Worm (Caenorhabditis elegans) whole organism, L4 larva: Measurements from ENCODE around the gene nep-11.

Experiments used
- D1046.2 ChIP-seq: fragments of 200-800 bp; sonication (Bioruptor generic); IDR thresholded peaks from 2 replicates; pipeline ENCODE4 v1.3.6; 2022; ENCODE audit warnings: missing genetic modification characterization, missing compliant biosample characterization
- F10B5.3 ChIP-seq: sonication (generic microtip); optimal IDR thresholded peaks from 2 replicates; lab custom pipeline; 2016; ENCODE audit warnings: mild to moderate bottlenecking, missing genetic modification characterization, missing compliant biosample characterization
- F37D6.2 ChIP-seq: sonication (generic microtip); optimal IDR thresholded peaks from 2 replicates; lab custom pipeline; 2016; ENCODE audit warnings: mild to moderate bottlenecking, missing genetic modification characterization, missing compliant biosample characterization
- T20F7.1 ChIP-seq: fragments of 200-800 bp; sonication (Bioruptor generic); optimal IDR thresholded peaks from 2 replicates; lab custom pipeline; 2018; ENCODE audit warnings: mild to moderate bottlenecking, missing genetic modification characterization, missing compliant biosample characterization
- Y48G9A.11 ChIP-seq: fragments of 200-800 bp; sonication (Bioruptor generic); IDR thresholded peaks from 2 replicates; pipeline ENCODE4 v1.3.6; 2022; ENCODE audit warnings: missing genetic modification reagents, missing genetic modification characterization, missing compliant biosample characterization
- ZK337.2 ChIP-seq: fragments of 200-800 bp; sonication (Bioruptor generic); IDR thresholded peaks from 2 replicates; pipeline ENCODE4 v1.3.6; 2022; ENCODE audit warnings: missing genetic modification reagents, missing genetic modification characterization, missing compliant biosample characterization
- ZK546.5 ChIP-seq, 2 experiments: sonication (generic microtip); optimal IDR thresholded peaks; 2 replicates each; lab custom pipeline; 2017; ENCODE audit warnings: missing biosample characterization in 2 of 2, missing genetic modification characterization in 2 of 2
- attf-4 ChIP-seq: sonication (generic microtip); optimal IDR thresholded peaks from 3 replicates; lab custom pipeline; 2017; ENCODE audit warnings: missing biosample characterization, missing genetic modification characterization
- ceh-20 ChIP-seq: fragments of 200-800 bp; sonication (Bioruptor generic); IDR thresholded peaks from 2 replicates; pipeline ENCODE4 v1.3.6; 2022; ENCODE audit warnings: missing genetic modification reagents, missing genetic modification characterization, missing compliant biosample characterization
- ceh-32 ChIP-seq: sonication (generic microtip); optimal IDR thresholded peaks from 2 replicates; lab custom pipeline; 2016; ENCODE audit warnings: mild to moderate bottlenecking, missing genetic modification characterization, missing compliant biosample characterization; ENCODE audit not compliant: poor library complexity
- ces-1 ChIP-seq: fragments of 150-350 bp; sonication (generic microtip); optimal IDR thresholded peaks from 4 replicates; lab custom pipeline; 2014; ENCODE audit warnings: missing biosample characterization, missing genetic modification reagents, missing genetic modification characterization
- dmd-6 ChIP-seq: fragments of 200-800 bp; sonication (Bioruptor generic); IDR thresholded peaks from 2 replicates; pipeline ENCODE4 v1.3.6; 2022; ENCODE audit warnings: missing genetic modification reagents, missing genetic modification characterization, missing compliant biosample characterization
- dmd-8 ChIP-seq: fragments of 200-800 bp; sonication (Bioruptor generic); IDR thresholded peaks from 2 replicates; pipeline ENCODE4 v1.3.6; 2022; ENCODE audit warnings: missing genetic modification characterization, missing compliant biosample characterization
- duxl-1 ChIP-seq: sonication (generic microtip); optimal IDR thresholded peaks from 2 replicates; lab custom pipeline; 2016; ENCODE audit warnings: mild to moderate bottlenecking, missing genetic modification characterization, moderate library complexity, missing compliant biosample characterization; ENCODE audit not compliant: poor library complexity
- fos-1 ChIP-seq: fragments of 150-350 bp; optimal IDR thresholded peaks from 2 replicates; lab custom pipeline; 2014; ENCODE audit warnings: missing biosample characterization, missing genetic modification characterization
- gei-8 ChIP-seq: fragments of 200-800 bp; sonication (Bioruptor generic); optimal IDR thresholded peaks from 2 replicates; lab custom pipeline; 2018; ENCODE audit warnings: mild to moderate bottlenecking, missing genetic modification characterization, missing compliant biosample characterization
- hlh-30 ChIP-seq: sonication (generic microtip); optimal IDR thresholded peaks from 2 replicates; lab custom pipeline; 2017; ENCODE audit warnings: antibody characterized with exemption, mild to moderate bottlenecking, missing genetic modification characterization, missing compliant biosample characterization; ENCODE audit not compliant: insufficient read depth
- lim-7 ChIP-seq: fragments of 200-800 bp; sonication (Bioruptor generic); IDR thresholded peaks from 2 replicates; pipeline ENCODE4 v1.3.6; 2022; ENCODE audit warnings: missing genetic modification characterization, missing compliant biosample characterization
- lin-38 ChIP-seq: fragments of 200-800 bp; sonication (Bioruptor generic); IDR thresholded peaks from 2 replicates; pipeline ENCODE4 v1.3.6; 2022; ENCODE audit warnings: missing genetic modification reagents, missing genetic modification characterization, missing compliant biosample characterization
- lin-39 ChIP-seq: fragments of 150-350 bp; optimal IDR thresholded peaks from 2 replicates; lab custom pipeline; 2014; ENCODE audit warnings: missing biosample characterization, missing genetic modification reagents, missing genetic modification characterization
- mes-2 ChIP-seq: sonication (generic microtip); optimal IDR thresholded peaks from 2 replicates; lab custom pipeline; 2016; ENCODE audit warnings: missing genotype, mild to moderate bottlenecking, missing genetic modification characterization, missing compliant biosample characterization; ENCODE audit not compliant: poor library complexity, severe bottlenecking
- mxl-3 ChIP-seq: fragments of 200-800 bp; sonication (Bioruptor generic); optimal IDR thresholded peaks from 2 replicates; lab custom pipeline; 2018; ENCODE audit warnings: mild to moderate bottlenecking, missing genetic modification characterization, missing compliant biosample characterization
- nhr-10 ChIP-seq: fragments of 150-350 bp; optimal IDR thresholded peaks from 2 replicates; lab custom pipeline; 2014; ENCODE audit warnings: missing biosample characterization, missing genetic modification characterization
- nhr-11 ChIP-seq: fragments of 150-350 bp; optimal IDR thresholded peaks from 2 replicates; lab custom pipeline; 2014; ENCODE audit warnings: missing biosample characterization, missing genetic modification characterization
- nhr-237 ChIP-seq: sonication (generic microtip); optimal IDR thresholded peaks from 2 replicates; lab custom pipeline; 2017; ENCODE audit warnings: missing biosample characterization, missing genetic modification characterization
- nhr-25 ChIP-seq: sonication (generic microtip); optimal IDR thresholded peaks from 2 replicates; lab custom pipeline; 2017; ENCODE audit warnings: missing genetic modification characterization, mild to moderate bottlenecking, missing compliant biosample characterization, antibody characterized with exemption, moderate library complexity, borderline replicate concordance; ENCODE audit not compliant: insufficient read depth
- nhr-28 ChIP-seq: fragments of 150-350 bp; optimal IDR thresholded peaks from 2 replicates; lab custom pipeline; 2014; ENCODE audit warnings: missing biosample characterization, missing genetic modification characterization
- nhr-6 ChIP-seq: fragments of 150-350 bp; optimal IDR thresholded peaks from 2 replicates; lab custom pipeline; 2014; ENCODE audit warnings: missing biosample characterization, missing genetic modification characterization
- pha-4 ChIP-seq, 2 experiments: fragments of 150-350 bp in 1 of 2; fragments of 200-800 bp in 1 of 2; sonication (Bioruptor generic) in 1 of 2; IDR thresholded peaks in 1 of 2; optimal IDR thresholded peaks in 1 of 2; 2 replicates each; pipeline versions ENCODE4 v1.3.6 to Lab custom; 2014 to 2022; ENCODE audit warnings: missing genetic modification characterization in 2 of 2, missing genetic modification reagents in 2 of 2, missing biosample characterization in 1 of 2, missing compliant biosample characterization in 1 of 2
- saeg-2 ChIP-seq: fragments of 200-800 bp; sonication (Bioruptor generic); IDR thresholded peaks from 2 replicates; pipeline ENCODE4 v1.3.6; 2022; ENCODE audit warnings: missing genetic modification reagents, missing genetic modification characterization, missing compliant biosample characterization
- skn-1 ChIP-seq: fragments of 150-350 bp; optimal IDR thresholded peaks from 2 replicates; lab custom pipeline; 2014; ENCODE audit warnings: missing biosample characterization, missing genetic modification characterization
- snpc-4 ChIP-seq: fragments of 150-350 bp; optimal IDR thresholded peaks from 2 replicates; lab custom pipeline; 2014; ENCODE audit warnings: missing biosample characterization, missing genetic modification characterization
- spr-3 ChIP-seq: fragments of 200-800 bp; sonication (Bioruptor generic); optimal IDR thresholded peaks from 2 replicates; lab custom pipeline; 2018; ENCODE audit warnings: mild to moderate bottlenecking, missing genetic modification characterization, missing compliant biosample characterization
- tra-1 ChIP-seq: fragments of 200-800 bp; sonication (Bioruptor generic); IDR thresholded peaks from 2 replicates; pipeline ENCODE4 v1.3.6; 2022; ENCODE audit warnings: missing genetic modification reagents, missing genetic modification characterization, missing compliant biosample characterization
- unc-39 ChIP-seq: sonication (generic microtip); optimal IDR thresholded peaks from 2 replicates; lab custom pipeline; 2017; ENCODE audit warnings: missing biosample characterization, missing genetic modification characterization
- unc-62 ChIP-seq, 3 experiments: fragments of 150-350 bp in 1 of 3; sonication (generic microtip); optimal IDR thresholded peaks in 2 of 3; peaks in 1 of 3; 1 replicate in 1 of 3; 2 replicates in 2 of 3; lab custom pipeline; 2014 to 2017; ENCODE audit warnings: missing biosample characterization in 3 of 3, missing genetic modification characterization in 3 of 3, missing genetic modification reagents in 3 of 3, missing genotype in 1 of 3
- zag-1 ChIP-seq: fragments of 150-350 bp; optimal IDR thresholded peaks from 2 replicates; lab custom pipeline; 2014; ENCODE audit warnings: missing biosample characterization, missing genetic modification characterization
- zfp-3 ChIP-seq: fragments of 200-800 bp; sonication (Bioruptor generic); conservative IDR thresholded peaks from 2 replicates; pipeline ENCODE4 v1.3.6; 2022; ENCODE audit warnings: missing genetic modification reagents, missing genetic modification characterization, missing compliant biosample characterization

Gene nep-11

ce11 chrII:3436412-3436811 is 11.1 kb upstream of the nep-11 start, which contains the start of gene skpo-2:
Gene skpo-2, minus strand, starts transcription at chrII:3436512.
- TF ChIP-seq attf-4 (no peak), gei-8 (GFP tag; lab: Kevin White, UChicago) (no peak), ZK546.5 (tag; optimal IDR thresholded peaks at IDR 0.05; lab: Kevin White, UChicago) (no peak), F37D6.2 (tag; lab: Kevin White, UChicago) (no peak), lin-39 (tag; lab: Kevin White, UChicago) (no peak), zag-1 (tag; lab: Kevin White, UChicago) (no peak), snpc-4 (tag; lab: Kevin White, UChicago) (no peak), hlh-30 (tag; lab: Kevin White, UChicago) (no peak), dmd-6 (GFP tag; lab: Robert Waterston, UW) (no peak), mxl-3 (GFP tag; lab: Kevin White, UChicago) (no peak), lin-38 (GFP tag; lab: Robert Waterston, UW) (no peak), fos-1 (tag; lab: Kevin White, UChicago) (no peak), unc-39 (tag; lab: Kevin White, UChicago) (no peak), ceh-20 (no peak), nhr-10 (tag; lab: Kevin White, UChicago) (no peak), lim-7 (GFP tag; lab: Robert Waterston, UW) (no peak), Y48G9A.11 (GFP tag; lab: Robert Waterston, UW) (no peak), saeg-2 (GFP tag; lab: Robert Waterston, UW) (no peak), F10B5.3 (tag; lab: Kevin White, UChicago) (no peak), ces-1 (GFP tag; lab: Kevin White, UChicago) (no peak)

ce11 chrII:3434893-3435503 is 9.7 kb upstream of the nep-11 start:
- TF ChIP-seq nhr-6 (tag; lab: Kevin White, UChicago) (no peak), nhr-10 (tag; lab: Kevin White, UChicago) (no peak), nhr-25 (tag; lab: Kevin White, UChicago) (peak; percentile 16), duxl-1 (tag; lab: Kevin White, UChicago) (no peak), D1046.2 (GFP tag; lab: Robert Waterston, UW) (no peak), dmd-6 (GFP tag; lab: Robert Waterston, UW) (peak; percentile 55), T20F7.1 (GFP tag; lab: Kevin White, UChicago) (no peak), snpc-4 (tag; lab: Kevin White, UChicago) (peak; percentile 16), tra-1 (GFP tag; lab: Robert Waterston, UW) (no peak), ZK337.2 (GFP tag; lab: Robert Waterston, UW) (no peak), nhr-28 (tag; lab: Kevin White, UChicago) (peak; percentile 34), ceh-32 (tag; lab: Kevin White, UChicago) (no peak), dmd-8 (no peak), zfp-3 (GFP tag; lab: Robert Waterston, UW) (no peak), nhr-237 (tag; lab: Kevin White, UChicago) (no peak), unc-62 (GFP tag; optimal IDR thresholded peaks at IDR 0.05 in 1 of 2; lab: Kevin White, UChicago) (peak in 1 of 2 experiments; percentile 30), unc-62 (tag; optimal IDR thresholded peaks at IDR 0.05; lab: Kevin White, UChicago) (no peak), fos-1 (tag; lab: Kevin White, UChicago) (no peak)
- TF ChIP-seq, all 104 proteins: peak for 5

ce11 chrII:3429400-3429799 is 4.1 kb upstream of the nep-11 start, which contains the start of gene C16C8.18:
Gene C16C8.18, plus strand, starts transcription at chrII:3429700.
- TF ChIP-seq skn-1 (tag; lab: Kevin White, UChicago) = no peak
- TF ChIP-seq pha-4 (GFP tag; IDR thresholded peaks at IDR 0.05; lab: Robert Waterston, UW) = no peak
- no peak for TF ChIP-seq pha-4 (tag; optimal IDR thresholded peaks at IDR 0.05; lab: Kevin White, UChicago)
- no peak for TF ChIP-seq unc-62 (GFP tag; optimal IDR thresholded peaks at IDR 0.05 in 1 of 2; lab: Kevin White, UChicago)
- TF ChIP-seq unc-62 (tag; optimal IDR thresholded peaks at IDR 0.05; lab: Kevin White, UChicago) = no peak
- no peak for TF ChIP-seq spr-3
- no peak for TF ChIP-seq nhr-11 (tag; lab: Kevin White, UChicago)
- TF ChIP-seq mes-2 (tag; lab: Kevin White, UChicago) = no peak
- TF ChIP-seq zfp-3 (GFP tag; lab: Robert Waterston, UW) = no peak
